Worm (Caenorhabditis elegans) whole organism, L2 larva: ENCODE data around the gene R03H10.2.

Experiments
- C34F6.9 ChIP-seq: fragments of 150-350 bp; optimal IDR thresholded peaks from 2 replicates; lab custom pipeline; 2014; ENCODE audit warnings: missing biosample characterization, missing genetic modification characterization
- F13H6.1 ChIP-seq: sonication (generic microtip); optimal IDR thresholded peaks from 2 replicates; lab custom pipeline; 2016; ENCODE audit warnings: missing genetic modification characterization, missing compliant biosample characterization
- R02D3.7 ChIP-seq: fragments of 150-350 bp; optimal IDR thresholded peaks from 2 replicates; lab custom pipeline; 2014; ENCODE audit warnings: missing biosample characterization, missing genetic modification characterization
- Y55F3AM.14 ChIP-seq: fragments of 200-800 bp; sonication (Bioruptor generic); optimal IDR thresholded peaks from 2 replicates; lab custom pipeline; 2018; ENCODE audit warnings: mild to moderate bottlenecking, missing genetic modification characterization, missing compliant biosample characterization
- ZK546.5 ChIP-seq: sonication (generic microtip); optimal IDR thresholded peaks from 2 replicates; lab custom pipeline; 2017; ENCODE audit warnings: missing biosample characterization, missing genetic modification characterization
- alr-1 ChIP-seq: fragments of 150-350 bp; optimal IDR thresholded peaks from 2 replicates; lab custom pipeline; 2014; ENCODE audit warnings: missing biosample characterization, missing genetic modification characterization
- ama-1 ChIP-seq: fragments of 150-350 bp; optimal IDR thresholded peaks from 2 replicates; lab custom pipeline; 2018; ENCODE audit warnings: inconsistent platforms
- blmp-1 ChIP-seq: sonication (generic microtip); optimal IDR thresholded peaks from 2 replicates; lab custom pipeline; 2017; ENCODE audit warnings: missing genetic modification characterization, mild to moderate bottlenecking, missing compliant biosample characterization, antibody characterized with exemption, moderate library complexity; ENCODE audit not compliant: insufficient read depth
- ceh-16 ChIP-seq: fragments of 150-350 bp; optimal IDR thresholded peaks from 2 replicates; lab custom pipeline; 2014; ENCODE audit warnings: missing biosample characterization, missing genetic modification characterization
- ceh-82 ChIP-seq: fragments of 150-350 bp; optimal IDR thresholded peaks from 2 replicates; lab custom pipeline; 2014; ENCODE audit warnings: missing biosample characterization, missing genetic modification characterization
- dmd-4 ChIP-seq: sonication (generic microtip); optimal IDR thresholded peaks from 2 replicates; lab custom pipeline; 2017; ENCODE audit warnings: missing biosample characterization, missing genetic modification characterization
- elt-3 ChIP-seq: sonication (generic microtip); optimal IDR thresholded peaks from 2 replicates; lab custom pipeline; 2017; ENCODE audit warnings: missing biosample characterization, missing genetic modification characterization
- fos-1 ChIP-seq: fragments of 150-350 bp; optimal IDR thresholded peaks from 2 replicates; lab custom pipeline; 2014; ENCODE audit warnings: missing biosample characterization, missing genetic modification characterization
- gmeb-1 ChIP-seq: fragments of 150-350 bp; optimal IDR thresholded peaks from 2 replicates; lab custom pipeline; 2014; ENCODE audit warnings: missing biosample characterization, missing genetic modification characterization
- lin-13 ChIP-seq: fragments of 150-350 bp; optimal IDR thresholded peaks from 2 replicates; lab custom pipeline; 2014; ENCODE audit warnings: missing biosample characterization, missing genetic modification reagents, missing genetic modification characterization
- lin-39 ChIP-seq: fragments of 150-350 bp; optimal IDR thresholded peaks from 2 replicates; lab custom pipeline; 2014; ENCODE audit warnings: missing biosample characterization, missing genetic modification reagents, missing genetic modification characterization
- lsy-2 ChIP-seq, 2 experiments: fragments of 150-350 bp in 1 of 2; sonication (generic microtip) in 1 of 2; optimal IDR thresholded peaks; 2 replicates each; lab custom pipeline; 2014 to 2017; ENCODE audit warnings: missing biosample characterization in 2 of 2, missing genetic modification characterization in 2 of 2
- mbf-1 ChIP-seq: sonication (generic microtip); optimal IDR thresholded peaks from 2 replicates; lab custom pipeline; 2017; ENCODE audit warnings: missing biosample characterization, missing genetic modification characterization
- mdl-1 ChIP-seq, 2 experiments: fragments of 150-350 bp in 1 of 2; sonication (generic microtip) in 1 of 2; optimal IDR thresholded peaks; 2 replicates each; lab custom pipeline; 2017; ENCODE audit warnings: missing biosample characterization in 2 of 2, missing genetic modification characterization in 2 of 2
- nhr-10 ChIP-seq: sonication (generic microtip); optimal IDR thresholded peaks from 2 replicates; lab custom pipeline; 2017; ENCODE audit warnings: missing biosample characterization, missing genetic modification characterization
- nhr-11 ChIP-seq: fragments of 150-350 bp; optimal IDR thresholded peaks from 2 replicates; lab custom pipeline; 2014; ENCODE audit warnings: missing biosample characterization, missing genetic modification characterization
- nhr-12 ChIP-seq: fragments of 150-350 bp; optimal IDR thresholded peaks from 2 replicates; lab custom pipeline; 2014; ENCODE audit warnings: missing biosample characterization, missing genetic modification characterization
- nhr-129 ChIP-seq: fragments of 150-350 bp; optimal IDR thresholded peaks from 2 replicates; lab custom pipeline; 2014; ENCODE audit warnings: missing biosample characterization, missing genetic modification characterization
- nhr-21 ChIP-seq: fragments of 150-350 bp; optimal IDR thresholded peaks from 2 replicates; lab custom pipeline; 2014; ENCODE audit warnings: missing biosample characterization, missing genetic modification characterization
- nhr-237 ChIP-seq: fragments of 150-350 bp; optimal IDR thresholded peaks from 2 replicates; lab custom pipeline; 2014; ENCODE audit warnings: missing biosample characterization, missing genetic modification characterization
- nhr-6 ChIP-seq: fragments of 150-350 bp; optimal IDR thresholded peaks from 2 replicates; lab custom pipeline; 2014; ENCODE audit warnings: missing biosample characterization, missing genetic modification characterization
- sem-4 ChIP-seq: fragments of 150-350 bp; optimal IDR thresholded peaks from 2 replicates; lab custom pipeline; 2014; ENCODE audit warnings: missing biosample characterization, missing genetic modification reagents, missing genetic modification characterization
- skn-1 ChIP-seq: sonication (generic microtip); optimal IDR thresholded peaks from 2 replicates; lab custom pipeline; 2017; ENCODE audit warnings: missing biosample characterization, missing genetic modification characterization
- sma-3 ChIP-seq: sonication (generic microtip); optimal IDR thresholded peaks from 2 replicates; lab custom pipeline; 2016; ENCODE audit warnings: missing genetic modification reagents, missing genetic modification characterization, missing compliant biosample characterization
- sma-9 ChIP-seq, 2 experiments: fragments of 150-350 bp in 1 of 2; sonication (generic microtip) in 1 of 2; optimal IDR thresholded peaks; 2 replicates each; lab custom pipeline; 2014 to 2016; ENCODE audit warnings: missing genetic modification characterization in 2 of 2, mild to moderate bottlenecking in 1 of 2, missing biosample characterization in 1 of 2, missing compliant biosample characterization in 1 of 2, missing genetic modification reagents in 1 of 2, moderate library complexity in 1 of 2
- snpc-4 ChIP-seq: fragments of 150-350 bp; optimal IDR thresholded peaks from 2 replicates; lab custom pipeline; 2014; ENCODE audit warnings: missing biosample characterization, missing genetic modification characterization
- unc-39 ChIP-seq: fragments of 150-350 bp; optimal IDR thresholded peaks from 2 replicates; lab custom pipeline; 2014; ENCODE audit warnings: missing biosample characterization, missing genetic modification characterization
- unc-62 ChIP-seq: fragments of 150-350 bp; optimal IDR thresholded peaks from 2 replicates; lab custom pipeline; 2014; ENCODE audit warnings: missing biosample characterization, missing genetic modification reagents, missing genetic modification characterization
- zag-1 ChIP-seq: fragments of 150-350 bp; optimal IDR thresholded peaks from 2 replicates; lab custom pipeline; 2014; ENCODE audit warnings: missing biosample characterization, missing genetic modification characterization
- ztf-1 ChIP-seq: fragments of 200-800 bp; sonication (Bioruptor generic); conservative IDR thresholded peaks from 2 replicates; pipeline ENCODE4 v1.3.6; 2022; ENCODE audit warnings: missing genetic modification characterization, missing compliant biosample characterization
- ztf-11 ChIP-seq: sonication (generic microtip); optimal IDR thresholded peaks from 2 replicates; lab custom pipeline; 2017; ENCODE audit warnings: missing biosample characterization, missing genetic modification characterization
- ztf-4 ChIP-seq: fragments of 150-350 bp; optimal IDR thresholded peaks from 2 replicates; lab custom pipeline; 2014; ENCODE audit warnings: missing biosample characterization, missing genetic modification characterization

Gene R03H10.2

ce11 chrII:4155112-4155823 lies at the start of gene R03H10.2:
Gene R03H10.2, plus strand, starts transcription at chrII:4155773.
- TF ChIP-seq F13H6.1 (tag; lab: Kevin White, UChicago), result no peak
- no peak for TF ChIP-seq R02D3.7 (tag; lab: Kevin White, UChicago)
- no peak for TF ChIP-seq nhr-129 (tag; lab: Kevin White, UChicago)
- no peak for TF ChIP-seq snpc-4 (tag; lab: Kevin White, UChicago)
- TF ChIP-seq nhr-237, result no peak
- TF ChIP-seq gmeb-1, result no peak
- no peak for TF ChIP-seq mbf-1 (tag; lab: Kevin White, UChicago)
- no peak for TF ChIP-seq ceh-82
- TF ChIP-seq ama-1, result no peak
- TF ChIP-seq elt-3, result no peak
- no peak for TF ChIP-seq lin-39 (tag; lab: Kevin White, UChicago)
- no peak for TF ChIP-seq fos-1
- TF ChIP-seq ZK546.5 (tag; lab: Kevin White, UChicago), result no peak
- no peak for TF ChIP-seq alr-1 (tag; lab: Kevin White, UChicago)
- no peak for TF ChIP-seq dmd-4
- TF ChIP-seq ztf-11 (tag; lab: Kevin White, UChicago), result no peak
- TF ChIP-seq sem-4 (tag; lab: Kevin White, UChicago), result no peak

- TF ChIP-seq unc-39 (tag; lab: Kevin White, UChicago) (no peak), mdl-1 (tag; optimal IDR thresholded peaks at IDR 0.05; lab: Kevin White, UChicago) (no peak), snpc-4 (tag; lab: Kevin White, UChicago) (no peak), alr-1 (tag; lab: Kevin White, UChicago) (no peak), nhr-21 (tag; lab: Kevin White, UChicago) (no peak), nhr-237 (no peak), nhr-129 (tag; lab: Kevin White, UChicago) (no peak), nhr-10 (tag; lab: Kevin White, UChicago) (no peak), ztf-4 (tag; lab: Kevin White, UChicago) (no peak), lsy-2 (tag; optimal IDR thresholded peaks at IDR 0.05; lab: Kevin White, UChicago) (no peak), nhr-11 (tag; lab: Kevin White, UChicago) (no peak), C34F6.9 (tag; lab: Kevin White, UChicago) (no peak), sem-4 (tag; lab: Kevin White, UChicago) (no peak), ztf-1 (GFP tag; lab: Robert Waterston, UW) (no peak), nhr-12 (tag; lab: Kevin White, UChicago) (no peak), nhr-6 (tag; lab: Kevin White, UChicago) (no peak), sma-9 (GFP tag; optimal IDR thresholded peaks at IDR 0.05; lab: Kevin White, UChicago) (no peak), sma-9 (tag; optimal IDR thresholded peaks at IDR 0.05; lab: Kevin White, UChicago) (no peak), sma-3 (no peak), blmp-1 (tag; lab: Kevin White, UChicago) (no peak)
Measured at ce11 chrII:4107196-4107595, 48.4 kb upstream of the R03H10.2 start.

DNA sequence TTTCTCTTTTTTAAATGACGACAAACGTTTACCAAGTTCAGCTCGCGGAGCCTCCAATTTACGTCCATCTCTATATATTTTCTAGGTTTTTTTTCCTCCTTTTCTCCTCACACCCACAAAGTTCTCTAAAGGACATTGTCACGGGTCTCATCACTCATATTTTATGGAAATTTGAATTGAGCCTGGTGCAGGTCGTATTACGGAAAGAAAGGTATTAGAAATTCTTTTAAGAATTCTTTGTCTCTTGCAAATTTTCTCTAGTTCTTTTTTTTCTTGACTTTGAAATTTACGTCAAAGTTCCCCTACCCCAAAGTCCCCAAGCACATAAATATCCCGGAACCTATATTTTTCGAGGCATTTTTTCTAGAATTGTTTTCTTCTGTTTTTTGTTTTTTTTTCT lies 37.1 kb upstream of the R03H10.2 start:
- TF ChIP-seq zag-1 (tag; lab: Kevin White, UChicago) (no peak), sma-9 (GFP tag; optimal IDR thresholded peaks at IDR 0.05; lab: Kevin White, UChicago) (no peak), sma-9 (tag; optimal IDR thresholded peaks at IDR 0.05; lab: Kevin White, UChicago) (no peak), lin-13 (no peak)

ce11 chrII:4122899-4123298 lies 32.7 kb upstream of the R03H10.2 start:
- TF ChIP-seq nhr-12 (tag; lab: Kevin White, UChicago) (no peak), lsy-2 (tag; optimal IDR thresholded peaks at IDR 0.05; lab: Kevin White, UChicago) (no peak), unc-62 (GFP tag; lab: Kevin White, UChicago) (no peak), sma-3 (no peak), ztf-11 (tag; lab: Kevin White, UChicago) (no peak), nhr-10 (tag; lab: Kevin White, UChicago) (no peak), lin-13 (no peak), Y55F3AM.14 (GFP tag; lab: Kevin White, UChicago) (no peak), sma-9 (GFP tag; optimal IDR thresholded peaks at IDR 0.05; lab: Kevin White, UChicago) (no peak), sma-9 (tag; optimal IDR thresholded peaks at IDR 0.05; lab: Kevin White, UChicago) (no peak), lin-39 (tag; lab: Kevin White, UChicago) (no peak), nhr-237 (no peak), ceh-16 (tag; lab: Kevin White, UChicago) (no peak), ztf-1 (GFP tag; lab: Robert Waterston, UW) (no peak), nhr-11 (tag; lab: Kevin White, UChicago) (no peak), snpc-4 (tag; lab: Kevin White, UChicago) (no peak), elt-3 (no peak), dmd-4 (no peak), nhr-6 (tag; lab: Kevin White, UChicago) (no peak), skn-1 (tag; lab: Kevin White, UChicago) (no peak)
